Worm (Caenorhabditis elegans) whole organism, early embryonic: Measurements from ENCODE around the gene cutl-29.

Experiments used
- B0310.2 ChIP-seq: sonication (generic microtip); optimal IDR thresholded peaks from 2 replicates; lab custom pipeline; 2016; ENCODE audit warnings: mild to moderate bottlenecking, missing genetic modification characterization, missing compliant biosample characterization
- F13C5.2 ChIP-seq: sonication (generic microtip); optimal IDR thresholded peaks from 2 replicates; lab custom pipeline; 2017; ENCODE audit warnings: mild to moderate bottlenecking, missing genetic modification characterization, inconsistent platforms, missing compliant biosample characterization
- aly-1 ChIP-seq: sonication (generic microtip); optimal IDR thresholded peaks from 2 replicates; lab custom pipeline; 2016; ENCODE audit warnings: missing genetic modification characterization, missing compliant biosample characterization
- ama-1 ChIP-seq: fragments of 150-350 bp; optimal IDR thresholded peaks from 2 replicates; lab custom pipeline; 2014
- ceh-13 ChIP-seq: fragments of 200-800 bp; sonication (Bioruptor generic); optimal IDR thresholded peaks from 2 replicates; lab custom pipeline; 2018; ENCODE audit warnings: mild to moderate bottlenecking, missing genetic modification characterization, missing compliant biosample characterization
- ceh-36 ChIP-seq: sonication (generic microtip); optimal IDR thresholded peaks from 2 replicates; lab custom pipeline; 2016; ENCODE audit warnings: missing genetic modification characterization, inconsistent platforms, missing compliant biosample characterization
- ets-7 ChIP-seq: sonication (generic microtip); optimal IDR thresholded peaks from 2 replicates; lab custom pipeline; 2016; ENCODE audit warnings: missing genotype, missing genetic modification characterization, missing compliant biosample characterization
- flt-1 ChIP-seq: fragments of 200-800 bp; sonication (Bioruptor generic); IDR thresholded peaks from 2 replicates; pipeline ENCODE4 v1.3.6; 2022; ENCODE audit warnings: missing genetic modification characterization, missing compliant biosample characterization
- hmbx-1 ChIP-seq: sonication (generic microtip); optimal IDR thresholded peaks from 2 replicates; lab custom pipeline; 2016; ENCODE audit warnings: mild to moderate bottlenecking, missing genetic modification characterization, missing compliant biosample characterization
- hmg-4 ChIP-seq: fragments of 200-800 bp; sonication (Bioruptor generic); optimal IDR thresholded peaks from 2 replicates; lab custom pipeline; 2018; ENCODE audit warnings: mild to moderate bottlenecking, missing genetic modification characterization, missing compliant biosample characterization
- hnd-1 ChIP-seq: sonication (generic microtip); optimal IDR thresholded peaks from 2 replicates; lab custom pipeline; 2016; ENCODE audit warnings: missing genetic modification characterization, missing compliant biosample characterization
- pes-1 ChIP-seq: fragments of 200-800 bp; sonication (Bioruptor generic); IDR thresholded peaks from 2 replicates; pipeline ENCODE4 v1.3.6; 2022; ENCODE audit warnings: missing genetic modification reagents, missing genetic modification characterization, missing compliant biosample characterization
- scrt-1 ChIP-seq: fragments of 200-800 bp; sonication (Bioruptor generic); IDR thresholded peaks from 2 replicates; pipeline ENCODE4 v1.3.6; 2022; ENCODE audit warnings: missing genetic modification characterization, missing compliant biosample characterization
- sea-1 ChIP-seq: fragments of 200-800 bp; sonication (Bioruptor generic); conservative IDR thresholded peaks from 2 replicates; pipeline ENCODE4 v1.3.6; 2022; ENCODE audit warnings: missing genetic modification characterization, missing compliant biosample characterization
- tbx-11 ChIP-seq: fragments of 200-800 bp; sonication (Bioruptor generic); IDR thresholded peaks from 2 replicates; pipeline ENCODE4 v1.3.6; 2022; ENCODE audit warnings: missing genetic modification characterization, missing compliant biosample characterization
- tbx-37 ChIP-seq: fragments of 200-800 bp; sonication (Bioruptor generic); conservative IDR thresholded peaks from 2 replicates; pipeline ENCODE4 v1.3.6; 2022; ENCODE audit warnings: missing genetic modification reagents, missing genetic modification characterization, missing compliant biosample characterization
- tra-4 ChIP-seq: sonication (generic microtip); optimal IDR thresholded peaks from 2 replicates; lab custom pipeline; 2017; ENCODE audit warnings: missing genetic modification characterization, missing compliant biosample characterization

Gene cutl-29

DNA sequence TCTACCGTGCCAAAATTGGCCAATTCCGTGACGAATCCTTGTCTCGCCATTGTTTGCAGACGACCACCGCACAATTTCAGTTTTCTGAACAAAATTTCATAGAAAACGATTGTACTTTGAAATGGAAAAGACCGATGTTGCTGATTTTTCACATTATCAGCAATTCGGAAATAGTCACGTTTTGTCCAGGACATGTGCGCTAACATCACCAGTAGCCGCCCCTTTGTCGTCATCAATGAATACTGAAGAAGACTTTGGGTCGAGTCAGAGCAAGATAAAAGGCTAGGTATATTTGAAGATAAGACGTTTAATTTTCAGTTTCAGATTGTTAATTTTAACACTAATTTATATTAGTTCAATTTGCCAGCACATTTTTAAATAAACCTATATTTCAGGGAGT lies 28.9 kb downstream of the cutl-29 start, which contains the start of gene endu-2:
Gene endu-2 (plus strand): TSS at position 396 of the 400 bp plus-strand sequence.
- no peak for TF ChIP-seq pes-1 (GFP tag; lab: Robert Waterston, UW)
- no peak for TF ChIP-seq hmg-4 (GFP tag; lab: Kevin White, UChicago)
- TF ChIP-seq ets-7 (tag; lab: Kevin White, UChicago), result no peak
- no peak for TF ChIP-seq sea-1 (GFP tag; lab: Robert Waterston, UW)
- TF ChIP-seq aly-1 (tag; lab: Kevin White, UChicago), result no peak

DNA sequence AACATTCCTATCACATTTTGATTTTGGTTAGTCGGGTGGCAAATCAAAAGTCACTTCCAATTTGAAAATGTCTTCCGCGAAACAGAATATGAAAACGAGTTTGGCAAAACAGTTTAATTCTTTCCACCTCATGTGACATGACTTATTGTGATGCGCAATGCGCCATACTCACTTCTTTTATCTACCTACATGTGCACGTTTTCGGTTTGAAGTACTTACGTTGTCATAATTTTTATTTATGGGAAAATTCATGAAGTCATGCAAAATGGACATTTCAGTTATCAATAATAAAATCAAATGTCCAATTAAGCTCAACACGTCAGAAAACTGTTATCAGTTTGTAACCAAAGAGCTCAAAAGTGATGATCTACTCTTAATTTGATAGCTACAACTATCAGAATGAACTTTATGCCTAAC lies 32.2 kb downstream of the cutl-29 start:
- TF ChIP-seq hmg-4 (GFP tag; lab: Kevin White, UChicago) (no peak), hnd-1 (no peak), scrt-1 (GFP tag; lab: Robert Waterston, UW) (no peak), aly-1 (tag; lab: Kevin White, UChicago) (no peak), ceh-13 (GFP tag; lab: Kevin White, UChicago) (no peak), flt-1 (GFP tag; lab: Robert Waterston, UW) (no peak), ets-7 (tag; lab: Kevin White, UChicago) (no peak), ceh-36 (tag; lab: Kevin White, UChicago) (no peak), tbx-37 (GFP tag; lab: Robert Waterston, UW) (no peak), hmbx-1 (tag; lab: Kevin White, UChicago) (no peak), sea-1 (GFP tag; lab: Robert Waterston, UW) (no peak), tra-4 (tag; lab: Kevin White, UChicago) (no peak), B0310.2 (tag; lab: Kevin White, UChicago) (no peak), F13C5.2 (tag; lab: Kevin White, UChicago) (no peak), ama-1 (lab: Kevin White, UChicago) (no peak), pes-1 (GFP tag; lab: Robert Waterston, UW) (no peak), tbx-11 (no peak)

ce11 chrX:8236515-8236914 lies 34.3 kb downstream of the cutl-29 start:
- TF ChIP-seq tra-4 (tag; lab: Kevin White, UChicago) (no peak), hmbx-1 (tag; lab: Kevin White, UChicago) (no peak), scrt-1 (GFP tag; lab: Robert Waterston, UW) (no peak), F13C5.2 (tag; lab: Kevin White, UChicago) (no peak), hmg-4 (GFP tag; lab: Kevin White, UChicago) (no peak), sea-1 (GFP tag; lab: Robert Waterston, UW) (no peak), tbx-37 (GFP tag; lab: Robert Waterston, UW) (no peak), ceh-13 (GFP tag; lab: Kevin White, UChicago) (no peak), hnd-1 (no peak), aly-1 (tag; lab: Kevin White, UChicago) (no peak), flt-1 (GFP tag; lab: Robert Waterston, UW) (no peak), tbx-11 (no peak), ama-1 (lab: Kevin White, UChicago) (no peak)

ce11 chrX:8235994-8236393 lies 34.8 kb downstream of the cutl-29 start, which contains the start of gene M60.4:
M60.4 (minus strand) TSS chrX:8236314.
- TF ChIP-seq flt-1 (GFP tag; lab: Robert Waterston, UW), result no peak
- TF ChIP-seq tra-4 (tag; lab: Kevin White, UChicago), result no peak
- no peak for TF ChIP-seq B0310.2 (tag; lab: Kevin White, UChicago)
- TF ChIP-seq scrt-1 (GFP tag; lab: Robert Waterston, UW), result no peak
- TF ChIP-seq ceh-36 (tag; lab: Kevin White, UChicago), result no peak
- no peak for TF ChIP-seq hmbx-1 (tag; lab: Kevin White, UChicago)
- TF ChIP-seq tbx-11, result no peak
- TF ChIP-seq aly-1 (tag; lab: Kevin White, UChicago), result no peak
- TF ChIP-seq ets-7 (tag; lab: Kevin White, UChicago), result no peak
- TF ChIP-seq hmg-4 (GFP tag; lab: Kevin White, UChicago), result no peak
- no peak for TF ChIP-seq hnd-1
- no peak for TF ChIP-seq tbx-37 (GFP tag; lab: Robert Waterston, UW)

- TF ChIP-seq scrt-1 (GFP tag; lab: Robert Waterston, UW), result no peak
- no peak for TF ChIP-seq ceh-36 (tag; lab: Kevin White, UChicago)
- TF ChIP-seq hmg-4 (GFP tag; lab: Kevin White, UChicago), result no peak
- no peak for TF ChIP-seq pes-1 (GFP tag; lab: Robert Waterston, UW)
- TF ChIP-seq F13C5.2 (tag; lab: Kevin White, UChicago), result no peak
- no peak for TF ChIP-seq tra-4 (tag; lab: Kevin White, UChicago)
- no peak for TF ChIP-seq flt-1 (GFP tag; lab: Robert Waterston, UW)
- no peak for TF ChIP-seq aly-1 (tag; lab: Kevin White, UChicago)
- no peak for TF ChIP-seq tbx-37 (GFP tag; lab: Robert Waterston, UW)
- no peak for TF ChIP-seq B0310.2 (tag; lab: Kevin White, UChicago)
- no peak for TF ChIP-seq ceh-13 (GFP tag; lab: Kevin White, UChicago)
- TF ChIP-seq sea-1 (GFP tag; lab: Robert Waterston, UW), result no peak
- no peak for TF ChIP-seq ets-7 (tag; lab: Kevin White, UChicago)
- no peak for TF ChIP-seq hmbx-1 (tag; lab: Kevin White, UChicago)
- TF ChIP-seq ama-1 (lab: Kevin White, UChicago), result no peak
- no peak for TF ChIP-seq tbx-11
- TF ChIP-seq hnd-1, result no peak
These were observed 37.3 kb downstream of the cutl-29 start for ce11 chrX:8233554-8233953.

DNA sequence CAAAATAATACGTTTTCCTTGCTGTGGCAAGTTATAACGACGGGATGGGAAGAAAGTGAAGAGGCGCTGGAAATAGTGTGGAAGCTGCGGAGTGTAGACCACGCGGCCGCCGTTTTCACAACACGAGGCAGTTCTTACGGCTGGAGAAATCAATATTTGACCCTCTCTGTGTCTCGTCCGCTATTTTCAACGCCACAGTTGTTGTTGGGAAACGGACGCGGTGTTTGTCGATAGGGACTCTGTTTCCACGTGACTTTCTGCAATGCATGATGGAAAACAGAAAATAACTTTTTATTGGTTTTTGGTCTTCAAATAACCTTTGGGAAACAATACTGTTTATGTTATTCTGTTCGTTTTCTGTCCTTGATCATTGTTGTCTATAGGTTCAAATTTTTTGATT lies 39.0 kb downstream of the cutl-29 start, which contains the start of gene K02A6.3:
Gene K02A6.3 (minus strand): TSS at position 74 of the 400 bp plus-strand sequence.
- TF ChIP-seq tbx-37 (GFP tag; lab: Robert Waterston, UW), result no peak
- no peak for TF ChIP-seq ama-1 (lab: Kevin White, UChicago)
- no peak for TF ChIP-seq aly-1 (tag; lab: Kevin White, UChicago)
- no peak for TF ChIP-seq ets-7 (tag; lab: Kevin White, UChicago)
- no peak for TF ChIP-seq hnd-1
- TF ChIP-seq hmbx-1 (tag; lab: Kevin White, UChicago), result no peak
- TF ChIP-seq scrt-1 (GFP tag; lab: Robert Waterston, UW), result no peak
- no peak for TF ChIP-seq pes-1 (GFP tag; lab: Robert Waterston, UW)
- TF ChIP-seq tra-4 (tag; lab: Kevin White, UChicago), result no peak
- no peak for TF ChIP-seq hmg-4 (GFP tag; lab: Kevin White, UChicago)
- no peak for TF ChIP-seq sea-1 (GFP tag; lab: Robert Waterston, UW)
- TF ChIP-seq ceh-13 (GFP tag; lab: Kevin White, UChicago), result no peak
- TF ChIP-seq B0310.2 (tag; lab: Kevin White, UChicago), result no peak
- no peak for TF ChIP-seq tbx-11
- TF ChIP-seq ceh-36 (tag; lab: Kevin White, UChicago), result no peak
- no peak for TF ChIP-seq F13C5.2 (tag; lab: Kevin White, UChicago)
- no peak for TF ChIP-seq flt-1 (GFP tag; lab: Robert Waterston, UW)
